Worm (Caenorhabditis elegans): ENCODE measurements around the gene cat-2.

cat-2 gene

DNA sequence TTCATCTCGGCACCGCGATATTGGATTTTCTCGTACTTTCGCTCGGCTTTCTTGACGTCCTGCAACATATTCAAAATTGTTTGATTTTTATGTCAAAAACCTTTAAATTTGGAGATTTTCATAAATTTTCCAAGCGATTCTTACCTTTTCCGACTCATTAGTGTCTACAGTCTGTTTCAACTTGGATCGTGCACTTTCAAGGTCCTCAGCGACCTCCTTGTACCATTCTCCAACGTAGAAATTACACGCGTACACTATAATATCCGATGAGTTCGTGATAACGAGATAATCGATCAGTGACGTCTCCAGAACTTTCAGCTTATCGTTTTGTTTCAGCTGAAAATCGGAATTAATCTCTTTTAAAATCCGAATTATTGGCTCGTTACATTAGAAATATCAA, 9.9 kb upstream of the cat-2 start:
- TF ChIP-seq ztf-25 (GFP tag; IDR thresholded peaks at IDR 0.05) (no peak), lin-35 (GFP tag; optimal IDR thresholded peaks at IDR 0.05) (no peak), him-1 (tag; optimal IDR thresholded peaks at IDR 0.05) (no peak), nhr-120 (GFP tag; IDR thresholded peaks at IDR 0.05) (no peak), lag-1 (GFP tag; IDR thresholded peaks at IDR 0.05) (no peak), ztf-18 (tag; optimal IDR thresholded peaks at IDR 0.05) (no peak), ceh-100 (GFP tag; IDR thresholded peaks at IDR 0.05) (no peak), T26A5.8 (tag; optimal IDR thresholded peaks at IDR 0.05) (no peak), ztf-3 (GFP tag; optimal IDR thresholded peaks at IDR 0.05) (no peak), snpc-4 (GFP tag; optimal IDR thresholded peaks at IDR 0.05) (no peak), snpc-4 (tag; optimal IDR thresholded peaks at IDR 0.05) (no peak), bed-1 (GFP tag; IDR thresholded peaks at IDR 0.05) (no peak), rec-8 (tag; optimal IDR thresholded peaks at IDR 0.05) (no peak), hmg-20 (GFP tag; IDR thresholded peaks at IDR 0.05) (no peak), sptf-2 (GFP tag; optimal IDR thresholded peaks at IDR 0.05) (no peak), C06A6.2 (GFP tag; conservative IDR thresholded peaks at IDR 0.05) (no peak)

DNA sequence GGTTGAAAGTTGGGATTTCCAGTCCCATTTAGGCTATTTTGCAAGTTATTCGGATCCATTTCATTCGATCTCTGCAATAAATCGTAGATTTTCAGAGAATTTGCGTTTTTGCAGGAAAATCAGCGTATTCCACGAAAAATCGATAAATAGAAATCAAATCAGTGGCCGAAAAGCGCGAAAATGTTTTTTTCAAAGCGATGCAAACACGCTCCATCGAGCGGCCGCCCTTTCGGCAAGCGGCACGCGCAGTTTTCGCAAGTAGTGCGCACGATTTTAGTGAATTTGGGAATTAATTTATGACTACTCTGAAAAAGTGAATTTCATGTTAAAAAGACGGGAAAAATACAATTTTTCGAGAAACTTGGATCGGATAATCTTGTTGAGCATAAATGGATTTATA, 2.5 kb upstream of the cat-2 start:
- TF ChIP-seq nfya-1 (tag; optimal IDR thresholded peaks at IDR 0.05; ENCODE audit: borderline replicate concordance, insufficient read depth) = no peak
- 0 out of 2 replicates have a peak, but pooled peaks have one; percentile 24 for TF ChIP-seq ceh-40 (GFP tag; IDR thresholded peaks at IDR 0.05)
- peak; percentile 80 for TF ChIP-seq attf-3 (GFP tag; conservative IDR thresholded peaks at IDR 0.05)
- TF ChIP-seq egl-44 (GFP tag; IDR thresholded peaks at IDR 0.05) = 0 out of 2 replicates have a peak, but pooled peaks have one; percentile 41
- TF ChIP-seq mel-28 (tag; optimal IDR thresholded peaks at IDR 0.05; ENCODE audit: borderline replicate concordance) = peak; percentile 70
- TF ChIP-seq die-1 (tag; optimal IDR thresholded peaks at IDR 0.05) = peak; percentile 23
- peak; percentile 66 for TF ChIP-seq lsy-27 (tag; optimal IDR thresholded peaks at IDR 0.05; ENCODE audit: borderline replicate concordance, insufficient read depth)
- TF ChIP-seq atf-7 (tag; optimal IDR thresholded peaks at IDR 0.05) = peak; percentile 69
- TF ChIP-seq snpc-3.4 (tag; optimal IDR thresholded peaks at IDR 0.05) = peak; percentile 77
- peak; percentile 14 for TF ChIP-seq xnd-1 (tag; optimal IDR thresholded peaks at IDR 0.05)
- TF ChIP-seq T26A5.8 (tag; optimal IDR thresholded peaks at IDR 0.05) = no peak
- peak; percentile 94 for TF ChIP-seq lin-40 (tag; optimal IDR thresholded peaks at IDR 0.05)
- TF ChIP-seq F49E8.2 (tag; optimal IDR thresholded peaks at IDR 0.05; ENCODE audit: insufficient read depth) = peak; percentile 87
- no peak for TF ChIP-seq ceh-58 (GFP tag; IDR thresholded peaks at IDR 0.05)
- TF ChIP-seq unc-62 (GFP tag; optimal IDR thresholded peaks at IDR 0.05) = no peak
- TF ChIP-seq rec-8 (tag; optimal IDR thresholded peaks at IDR 0.05) = peak in 1 of 2 experiments; percentile 72
- peak; percentile 80 for TF ChIP-seq madf-10 (tag; optimal IDR thresholded peaks at IDR 0.05)
- TF ChIP-seq Y79H2A.3 (GFP tag; conservative IDR thresholded peaks at IDR 0.05) = 0 out of 2 replicates have a peak, but pooled peaks have one; percentile 71
- TF ChIP-seq sdz-38 (tag; optimal IDR thresholded peaks at IDR 0.05) = no peak
- peak; percentile 13 for TF ChIP-seq F57A8.1 (GFP tag; optimal IDR thresholded peaks at IDR 0.05)
- peak; percentile 98 for TF ChIP-seq attf-5 (GFP tag; optimal IDR thresholded peaks at IDR 0.05)
- TF ChIP-seq ztf-26 (tag; optimal IDR thresholded peaks at IDR 0.05) = peak; percentile 76
- TF ChIP-seq fkh-3 (tag; optimal IDR thresholded peaks at IDR 0.05) = no peak
- peak; percentile 53; the same call in 1 of the 2 replicates for TF ChIP-seq Y56A3A.18 (GFP tag; IDR thresholded peaks at IDR 0.05)
- TF ChIP-seq tlf-1 (GFP tag; optimal IDR thresholded peaks at IDR 0.05) = peak; percentile 90
- TF ChIP-seq gei-17 (GFP tag; optimal IDR thresholded peaks at IDR 0.05) = peak; percentile 44
- TF ChIP-seq let-526 (GFP tag; IDR thresholded peaks at IDR 0.05) = peak; percentile 82; the same call in 1 of the 2 replicates
- TF ChIP-seq nhr-179 (tag; optimal IDR thresholded peaks at IDR 0.05) = no peak
- peak; percentile 29 for TF ChIP-seq T07F8.4 (tag; optimal IDR thresholded peaks at IDR 0.05)
- TF ChIP-seq dpl-1 (GFP tag; optimal IDR thresholded peaks at IDR 0.05) = peak; percentile 79
- TF ChIP-seq Y53F4B.3 (GFP tag; IDR thresholded peaks at IDR 0.05) = peak; percentile 63; the same call in 1 of the 2 replicates
- TF ChIP-seq rpc-1 (optimal IDR thresholded peaks at IDR 0.05) = peak; percentile 51
- no peak for TF ChIP-seq rpc-1 (tag; optimal IDR thresholded peaks at IDR 0.05)
- TF ChIP-seq F22D6.2 (tag; optimal IDR thresholded peaks at IDR 0.05) = peak; percentile 14
